Fruit fly (Drosophila melanogaster) whole organism, embryonic: ENCODE results near the gene GNBP1.

Experiments
- ATbp ChIP-seq: fragments of 200-800 bp; sonication (Bioruptor generic); optimal IDR thresholded peaks from 2 replicates; lab custom pipeline; 2017; ENCODE audit warnings: missing biosample characterization, mild to moderate bottlenecking, missing genetic modification characterization, missing genetic modification reagents
- CG11504 ChIP-seq: fragments of 200-800 bp; sonication (Bioruptor generic); optimal IDR thresholded peaks from 3 replicates; lab custom pipeline; 2019; ENCODE audit warnings: missing biosample characterization, mild to moderate bottlenecking, missing genetic modification characterization, moderate library complexity
- CG12391 ChIP-seq: fragments of 200-800 bp; sonication (Bioruptor generic); optimal IDR thresholded peaks from 3 replicates; lab custom pipeline; 2018; ENCODE audit warnings: missing biosample characterization, mild to moderate bottlenecking, missing genetic modification characterization, moderate library complexity
- CG12942 ChIP-seq: fragments of 200-800 bp; sonication (Bioruptor generic); optimal IDR thresholded peaks from 3 replicates; lab custom pipeline; 2016; ENCODE audit warnings: missing biosample characterization, missing genetic modification characterization
- CG13894 ChIP-seq: fragments of 200-800 bp; sonication (Bioruptor generic); optimal IDR thresholded peaks from 3 replicates; lab custom pipeline; 2018; ENCODE audit warnings: missing biosample characterization, mild to moderate bottlenecking, missing genetic modification characterization, moderate library complexity
- CG14441 ChIP-seq: fragments of 200-800 bp; sonication (Bioruptor generic); IDR thresholded peaks from 2 replicates; pipeline ENCODE4 v1.3.6; 2022; ENCODE audit warnings: missing biosample characterization, missing genetic modification characterization
- CG14965 ChIP-seq: fragments of 200-800 bp; sonication (Bioruptor generic); optimal IDR thresholded peaks from 2 replicates; lab custom pipeline; 2016; ENCODE audit warnings: missing biosample characterization, missing genetic modification characterization, borderline replicate concordance
- CG15696 ChIP-seq: fragments of 200-800 bp; sonication (Bioruptor generic); optimal IDR thresholded peaks from 2 replicates; lab custom pipeline; 2019; ENCODE audit warnings: missing biosample characterization, mild to moderate bottlenecking, missing genetic modification characterization, moderate library complexity
- CG17612 ChIP-seq: fragments of 200-800 bp; sonication (Bioruptor generic); IDR thresholded peaks from 2 replicates; pipeline ENCODE4 v1.3.6; 2022; ENCODE audit warnings: missing biosample characterization, missing genetic modification characterization
- CG18262 ChIP-seq: fragments of 200-800 bp; optimal IDR thresholded peaks from 3 replicates; lab custom pipeline; 2019; ENCODE audit warnings: missing biosample characterization, mild to moderate bottlenecking, missing genetic modification characterization, moderate library complexity
- CG30403 ChIP-seq: fragments of 200-800 bp; sonication (Bioruptor generic); optimal IDR thresholded peaks from 3 replicates; lab custom pipeline; 2016; ENCODE audit warnings: missing biosample characterization, missing genetic modification characterization
- CG32532 ChIP-seq: fragments of 200-800 bp; sonication (Bioruptor generic); IDR thresholded peaks from 2 replicates; pipeline ENCODE4 v1.3.6; 2022; ENCODE audit warnings: missing biosample characterization, missing genetic modification characterization
- CG32772 ChIP-seq: fragments of 200-800 bp; sonication (Bioruptor generic); IDR thresholded peaks from 2 replicates; pipeline ENCODE4 v1.3.6; 2022; ENCODE audit warnings: missing biosample characterization, missing genetic modification characterization
- CG34422 ChIP-seq: fragments of 200-800 bp; sonication (Bioruptor generic); IDR thresholded peaks from 3 replicates; pipeline ENCODE4 v1.3.6; 2022; ENCODE audit warnings: missing biosample characterization, missing genetic modification characterization
- CG43689 ChIP-seq: fragments of 200-800 bp; sonication (Bioruptor generic); IDR thresholded peaks from 2 replicates; pipeline ENCODE4 v1.3.6; 2022; ENCODE audit warnings: missing biosample characterization, missing genetic modification characterization
- CG4404 ChIP-seq: fragments of 200-800 bp; sonication (Bioruptor generic); IDR thresholded peaks from 2 replicates; pipeline ENCODE4 v1.3.6; 2022; ENCODE audit warnings: missing biosample characterization, missing genetic modification characterization
- CG6813 ChIP-seq: fragments of 200-800 bp; sonication (Bioruptor generic); optimal IDR thresholded peaks from 2 replicates; lab custom pipeline; 2017; ENCODE audit warnings: missing biosample characterization, missing genetic modification characterization, mild to moderate bottlenecking, moderate library complexity, missing genetic modification reagents
- CG7372 ChIP-seq: fragments of 200-800 bp; sonication (Bioruptor generic); IDR thresholded peaks from 2 replicates; pipeline ENCODE4 v1.3.6; 2022; ENCODE audit warnings: missing biosample characterization, missing genetic modification characterization
- CG9876 ChIP-seq: fragments of 200-800 bp; sonication (Bioruptor generic); optimal IDR thresholded peaks from 2 replicates; lab custom pipeline; 2016; ENCODE audit warnings: missing biosample characterization, missing genetic modification characterization
- D19A ChIP-seq: fragments of 200-800 bp; optimal IDR thresholded peaks from 3 replicates; lab custom pipeline; 2019; ENCODE audit warnings: missing biosample characterization, mild to moderate bottlenecking, missing genetic modification characterization, moderate library complexity
- Dek ChIP-seq: fragments of 200-800 bp; sonication (Bioruptor generic); optimal IDR thresholded peaks from 3 replicates; lab custom pipeline; 2019; ENCODE audit warnings: missing biosample characterization, mild to moderate bottlenecking, missing genetic modification characterization, moderate library complexity
- Dfd ChIP-seq, 2 experiments: fragments of >200 bp; optimal IDR thresholded peaks; 2 replicates each; lab custom pipeline; 2017; ENCODE audit warnings: missing biosample characterization in 2 of 2, missing genetic modification characterization in 2 of 2
- Ets65A ChIP-seq: fragments of 200-800 bp; sonication (Bioruptor generic); peaks from one replicate; lab custom pipeline; 2016; ENCODE audit warnings: missing biosample characterization, missing genetic modification characterization
- H2.0 ChIP-seq: fragments of 200-800 bp; sonication (Bioruptor generic); IDR thresholded peaks from 2 replicates; pipeline ENCODE4 v1.3.6; 2022; ENCODE audit warnings: missing biosample characterization, missing genetic modification characterization
- Mrtf ChIP-seq: fragments of 200-800 bp; sonication (Bioruptor generic); IDR thresholded peaks from 3 replicates; pipeline ENCODE4 v1.3.6; 2022; ENCODE audit warnings: missing biosample characterization, missing genetic modification characterization
- Neu2 ChIP-seq: fragments of 200-800 bp; sonication (Bioruptor generic); optimal IDR thresholded peaks from 3 replicates; lab custom pipeline; 2016; ENCODE audit warnings: missing biosample characterization, missing genetic modification characterization, borderline replicate concordance
- Ptx1 ChIP-seq: fragments of 200-800 bp; sonication (Bioruptor generic); IDR thresholded peaks from 2 replicates; pipeline ENCODE4 v1.3.6; 2022; ENCODE audit warnings: missing biosample characterization, missing genetic modification characterization
- bab2 ChIP-seq: fragments of 200-800 bp; sonication (Bioruptor generic); optimal IDR thresholded peaks from 2 replicates; lab custom pipeline; 2016; ENCODE audit warnings: missing biosample characterization, missing genetic modification characterization
- bsh ChIP-seq, 2 experiments: fragments of 200-800 bp; sonication (Bioruptor generic); optimal IDR thresholded peaks; 2 replicates each; lab custom pipeline; 2017 to 2018; ENCODE audit warnings: mild to moderate bottlenecking in 2 of 2, missing biosample characterization in 2 of 2, missing genetic modification characterization in 2 of 2, moderate library complexity in 1 of 2
- chm ChIP-seq: fragments of 200-800 bp; sonication (Bioruptor generic); IDR thresholded peaks from 2 replicates; pipeline ENCODE4 v1.3.6; 2022; ENCODE audit warnings: missing biosample characterization, missing genetic modification characterization
- crol ChIP-seq: fragments of 200-800 bp; sonication (Bioruptor generic); IDR thresholded peaks from 2 replicates; pipeline ENCODE4 v1.3.6; 2022; ENCODE audit warnings: missing biosample characterization, missing genetic modification characterization
- gce ChIP-seq: fragments of 200-800 bp; sonication (Bioruptor generic); IDR thresholded peaks from 3 replicates; pipeline ENCODE4 v1.3.6; 2022; ENCODE audit warnings: missing biosample characterization, missing genetic modification characterization
- lab ChIP-seq: fragments of 200-800 bp; sonication (Bioruptor generic); optimal IDR thresholded peaks from 3 replicates; lab custom pipeline; 2017; ENCODE audit warnings: missing biosample characterization, missing genetic modification characterization, mild to moderate bottlenecking, moderate library complexity, missing genetic modification reagents
- nmo ChIP-seq: fragments of 200-800 bp; sonication (Bioruptor generic); optimal IDR thresholded peaks from 2 replicates; lab custom pipeline; 2018; ENCODE audit warnings: missing biosample characterization, mild to moderate bottlenecking, missing genetic modification characterization, moderate library complexity
- scrt ChIP-seq: fragments of 200-800 bp; sonication (Bioruptor generic); optimal IDR thresholded peaks from 2 replicates; lab custom pipeline; 2018; ENCODE audit warnings: missing biosample characterization, mild to moderate bottlenecking, missing genetic modification characterization, moderate library complexity
- seq ChIP-seq: fragments of 200-800 bp; sonication (Bioruptor generic); IDR thresholded peaks from 2 replicates; pipeline ENCODE4 v1.3.6; 2022; ENCODE audit warnings: missing biosample characterization, missing genetic modification characterization
- sim ChIP-seq: fragments of 200-800 bp; sonication (Bioruptor generic); IDR thresholded peaks from 2 replicates; pipeline ENCODE4 v1.3.6; 2022; ENCODE audit warnings: missing biosample characterization, missing genetic modification characterization
- stc ChIP-seq: fragments of 200-800 bp; sonication (Bioruptor generic); IDR thresholded peaks from 2 replicates; pipeline ENCODE4 v1.3.6; 2022; ENCODE audit warnings: missing biosample characterization, missing genetic modification characterization
- tll ChIP-seq, 2 experiments: fragments of 200-800 bp in 1 of 2; fragments of >200 bp in 1 of 2; sonication (Bioruptor generic) in 1 of 2; optimal IDR thresholded peaks; 2 replicates each; lab custom pipeline; 2017 to 2019; ENCODE audit warnings: missing biosample characterization in 2 of 2, missing genetic modification characterization in 2 of 2, mild to moderate bottlenecking in 1 of 2, moderate library complexity in 1 of 2
- trem ChIP-seq: fragments of 200-800 bp; optimal IDR thresholded peaks from 3 replicates; lab custom pipeline; 2019; ENCODE audit warnings: missing biosample characterization, mild to moderate bottlenecking, missing genetic modification characterization, moderate library complexity
- wor ChIP-seq: fragments of 200-800 bp; sonication (Bioruptor generic); IDR thresholded peaks from 2 replicates; pipeline ENCODE4 v1.3.6; 2022; ENCODE audit warnings: missing biosample characterization, missing genetic modification characterization

The GNBP1 gene

DNA sequence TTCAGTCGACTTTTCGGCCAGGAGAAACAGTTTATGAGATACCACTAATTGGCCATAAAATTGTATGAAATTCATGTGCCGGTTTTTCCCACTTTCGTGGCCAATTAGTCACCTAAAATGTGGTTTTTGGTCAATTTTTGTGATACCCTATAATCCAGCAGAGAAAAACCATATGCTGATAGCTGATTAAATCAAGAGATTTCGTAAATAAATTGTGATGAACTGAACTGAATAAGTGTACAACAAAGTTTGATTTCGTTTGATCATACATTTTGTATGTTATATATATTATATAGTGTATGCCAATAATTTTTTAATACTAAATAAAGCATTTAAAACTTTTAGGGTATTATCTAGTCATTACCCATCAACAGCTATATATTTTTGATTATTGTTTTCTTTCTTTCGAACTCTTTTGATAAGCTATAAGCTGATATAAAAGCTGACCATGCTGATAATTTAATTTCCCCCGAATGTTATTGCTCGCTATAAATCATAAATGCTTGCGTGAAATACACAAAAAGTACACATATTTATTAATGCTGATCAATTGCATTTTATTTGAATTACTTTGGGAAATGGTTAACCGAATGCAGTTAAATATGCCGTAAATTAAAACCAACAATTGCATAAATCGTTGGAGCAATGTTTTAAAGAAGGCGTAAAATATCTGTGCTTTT is 40.7 kb upstream of the GNBP1 start (continued):
- TF ChIP-seq bab2 (GFP tag; lab: Kevin White, UChicago): no peak
- TF ChIP-seq bsh (GFP tag; optimal IDR thresholded peaks at IDR 0.05; lab: Kevin White, UChicago): no peak
- TF ChIP-seq CG14441 (GFP tag; lab: Robert Waterston, UW): 0 out of 2 replicates have a peak, but pooled peaks have one; percentile 13
- no peak for TF ChIP-seq CG12391
- peak; percentile 40 for TF ChIP-seq Neu2 (GFP tag; lab: Kevin White, UChicago)
- TF ChIP-seq CG4404 (GFP tag; lab: Robert Waterston, UW): no peak
- TF ChIP-seq lab (GFP tag; lab: Kevin White, UChicago): peak; percentile 8
- TF ChIP-seq CG34422 (GFP tag; lab: Robert Waterston, UW): no peak
- no peak for TF ChIP-seq CG32532 (GFP tag; lab: Robert Waterston, UW)
- TF ChIP-seq D19A (tag; lab: Kevin White, UChicago): peak; percentile 54

DNA sequence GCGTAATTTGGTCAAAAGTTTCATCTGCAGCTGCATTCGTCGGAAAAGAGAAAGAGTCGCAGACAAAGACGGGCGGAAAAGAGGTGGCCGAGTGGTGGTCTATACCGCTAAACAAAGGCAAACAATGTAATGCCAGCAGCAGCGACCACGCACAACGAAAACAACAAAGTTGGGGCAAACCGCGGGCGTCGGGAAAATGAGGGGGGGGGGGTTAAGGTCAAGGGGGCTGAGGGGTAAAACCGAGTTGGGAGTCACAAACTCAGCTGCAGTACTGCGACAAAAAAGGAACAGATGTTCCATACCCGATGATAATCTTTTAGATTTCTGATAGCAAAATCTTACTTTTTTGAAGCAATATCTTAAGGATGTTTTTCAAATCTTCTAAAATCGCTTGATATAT is 38.8 kb upstream of the GNBP1 start:
- TF ChIP-seq CG12942 (GFP tag; lab: Kevin White, UChicago) (no peak), crol (peak; percentile 91)

DNA sequence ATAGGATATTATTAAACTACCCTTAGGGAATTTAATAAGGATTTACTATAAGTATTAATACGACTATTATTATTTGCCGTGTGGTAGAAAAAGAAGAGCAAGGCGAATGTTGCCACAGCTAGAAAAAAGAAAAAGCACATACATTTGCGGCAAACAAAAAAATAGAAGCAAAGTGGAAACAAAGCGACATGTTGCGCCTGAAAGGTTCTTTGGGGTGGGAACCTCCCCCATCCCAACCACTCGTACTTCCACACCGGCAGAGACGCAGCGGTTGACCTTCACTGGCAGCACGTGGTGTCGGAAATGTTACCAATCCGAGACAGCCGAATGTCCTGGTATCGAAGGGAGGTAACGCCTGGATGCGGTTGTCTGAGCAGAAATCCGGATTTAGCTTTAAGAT is 38.3 kb upstream of the GNBP1 start:
- TF ChIP-seq CG6813 (no peak), gce (GFP tag; lab: Robert Waterston, UW) (no peak), H2.0 (GFP tag; lab: Robert Waterston, UW) (no peak), CG11504 (tag; lab: Kevin White, UChicago) (peak; percentile 52), Dek (tag; lab: Kevin White, UChicago) (no peak), CG18262 (tag; lab: Kevin White, UChicago) (no peak), trem (tag; lab: Kevin White, UChicago) (no peak), tll (GFP tag; optimal IDR thresholded peaks at IDR 0.05; lab: Kevin White, UChicago) (no peak), Mrtf (no peak), Ets65A (GFP tag; lab: Kevin White, UChicago) (no peak), chm (GFP tag; lab: Robert Waterston, UW) (no peak), seq (GFP tag; lab: Robert Waterston, UW) (no peak), Dfd (GFP tag; optimal IDR thresholded peaks at IDR 0.05; lab: Kevin White, UChicago) (no peak), stc (GFP tag; lab: Robert Waterston, UW) (no peak), CG15696 (tag; lab: Kevin White, UChicago) (no peak), wor (GFP tag; lab: Robert Waterston, UW) (no peak), nmo (GFP tag; lab: Kevin White, UChicago) (no peak), CG14965 (no peak), ATbp (no peak), CG13894 (tag; lab: Kevin White, UChicago) (peak; percentile 53), CG9876 (GFP tag; lab: Kevin White, UChicago) (no peak), sim (no peak), CG30403 (GFP tag; lab: Kevin White, UChicago) (no peak), CG7372 (GFP tag; lab: Robert Waterston, UW) (no peak), Ptx1 (GFP tag; lab: Robert Waterston, UW) (no peak), CG43689 (GFP tag; lab: Robert Waterston, UW) (0 out of 2 replicates have a peak, but pooled peaks have one; percentile 10), CG32772 (GFP tag; lab: Robert Waterston, UW) (no peak), CG17612 (no peak), scrt (peak; percentile 56)
- TF ChIP-seq, all 482 proteins: peak for 4
